Fruit fly (Drosophila melanogaster) whole organism, embryonic: ENCODE measurements around the gene Psa.

Source experiments
- Atf3 ChIP-seq: fragments of 200-800 bp; sonication (Bioruptor generic); optimal IDR thresholded peaks from 3 replicates; lab custom pipeline; 2016; ENCODE audit warnings: missing biosample characterization, missing genetic modification characterization
- B-H2 ChIP-seq: fragments of 200-800 bp; sonication (Bioruptor generic); optimal IDR thresholded peaks from 2 replicates; lab custom pipeline; 2018; ENCODE audit warnings: missing biosample characterization, mild to moderate bottlenecking, missing genetic modification characterization
- BtbVII ChIP-seq: fragments of 200-800 bp; sonication (Bioruptor generic); optimal IDR thresholded peaks from 3 replicates; lab custom pipeline; 2017; ENCODE audit warnings: missing biosample characterization, mild to moderate bottlenecking, missing genetic modification characterization
- CG1024 ChIP-seq: fragments of 200-800 bp; sonication (Bioruptor generic); IDR thresholded peaks from 2 replicates; pipeline ENCODE4 v1.3.6; 2022; ENCODE audit warnings: missing biosample characterization, missing genetic modification characterization
- CG10321 ChIP-seq: fragments of 200-800 bp; sonication (Bioruptor generic); IDR thresholded peaks from 2 replicates; pipeline ENCODE4 v1.3.6; 2022; ENCODE audit warnings: missing biosample characterization, missing genetic modification characterization
- CG11085 ChIP-seq: fragments of 200-800 bp; sonication (Bioruptor generic); IDR thresholded peaks from 2 replicates; pipeline ENCODE4 v1.3.6; 2022; ENCODE audit warnings: missing biosample characterization, missing genetic modification characterization
- CG12071 ChIP-seq: fragments of 200-800 bp; sonication (Bioruptor generic); optimal IDR thresholded peaks from 3 replicates; lab custom pipeline; 2018; ENCODE audit warnings: missing biosample characterization, mild to moderate bottlenecking, missing genetic modification characterization
- CG13624 ChIP-seq: fragments of 200-800 bp; sonication (Bioruptor generic); optimal IDR thresholded peaks from 2 replicates; lab custom pipeline; 2016; ENCODE audit warnings: missing biosample characterization, missing genetic modification characterization
- CG13894 ChIP-seq: fragments of 200-800 bp; sonication (Bioruptor generic); optimal IDR thresholded peaks from 3 replicates; lab custom pipeline; 2018; ENCODE audit warnings: missing biosample characterization, mild to moderate bottlenecking, missing genetic modification characterization, moderate library complexity
- CG15514 ChIP-seq: fragments of 200-800 bp; sonication (Bioruptor generic); optimal IDR thresholded peaks from 3 replicates; lab custom pipeline; 2017; ENCODE audit warnings: missing biosample characterization, missing genetic modification characterization, mild to moderate bottlenecking, moderate library complexity, missing genetic modification reagents
- CG1602 ChIP-seq: fragments of 200-800 bp; sonication (Bioruptor generic); optimal IDR thresholded peaks from 3 replicates; lab custom pipeline; 2016; ENCODE audit warnings: missing biosample characterization, missing genetic modification characterization
- CG18011 ChIP-seq: fragments of 200-800 bp; sonication (Bioruptor generic); optimal IDR thresholded peaks from 2 replicates; lab custom pipeline; 2017; ENCODE audit warnings: missing biosample characterization, missing genetic modification characterization, mild to moderate bottlenecking, moderate library complexity, missing genotype
- CG18599 ChIP-seq: fragments of 200-800 bp; sonication (Bioruptor generic); optimal IDR thresholded peaks from 3 replicates; lab custom pipeline; 2017; ENCODE audit warnings: missing biosample characterization, missing genetic modification characterization, mild to moderate bottlenecking, moderate library complexity, missing genetic modification reagents
- CG18764 ChIP-seq: fragments of 200-800 bp; sonication (Bioruptor generic); optimal IDR thresholded peaks from 3 replicates; lab custom pipeline; 2016; ENCODE audit warnings: missing biosample characterization, missing genetic modification characterization
- CG2129 ChIP-seq: fragments of 200-800 bp; sonication (Bioruptor generic); IDR thresholded peaks from 2 replicates; pipeline ENCODE4 v1.3.6; 2022; ENCODE audit warnings: missing biosample characterization, missing genetic modification characterization; ENCODE audit not compliant: partially characterized antibody
- CG30020 ChIP-seq: fragments of 200-800 bp; optimal IDR thresholded peaks from 2 replicates; lab custom pipeline; 2019; ENCODE audit warnings: missing biosample characterization, mild to moderate bottlenecking, missing genetic modification characterization, moderate library complexity
- CG3995 ChIP-seq: fragments of 200-800 bp; sonication (Bioruptor generic); optimal IDR thresholded peaks from 3 replicates; lab custom pipeline; 2016; ENCODE audit warnings: missing biosample characterization, missing genetic modification characterization
- CG4854 ChIP-seq: fragments of 200-800 bp; sonication (Bioruptor generic); optimal IDR thresholded peaks from 2 replicates; lab custom pipeline; 2016; ENCODE audit warnings: missing biosample characterization, missing genetic modification characterization, inconsistent platforms
- CG6175 ChIP-seq: fragments of 200-800 bp; sonication (Bioruptor generic); IDR thresholded peaks from 3 replicates; pipeline ENCODE4 v1.3.6; 2022; ENCODE audit warnings: missing biosample characterization, missing genetic modification characterization
- CG6654 ChIP-seq: fragments of 200-800 bp; sonication (Bioruptor generic); optimal IDR thresholded peaks from 2 replicates; lab custom pipeline; 2017; ENCODE audit warnings: missing biosample characterization, mild to moderate bottlenecking, missing genetic modification characterization
- CG7556 ChIP-seq: fragments of 200-800 bp; sonication (Bioruptor generic); optimal IDR thresholded peaks from 2 replicates; lab custom pipeline; 2017; ENCODE audit warnings: missing biosample characterization, mild to moderate bottlenecking, missing genetic modification characterization
- CG9932 ChIP-seq: fragments of 200-800 bp; sonication (Bioruptor generic); IDR thresholded peaks from 2 replicates; pipeline ENCODE4 v1.3.6; 2022; ENCODE audit warnings: missing biosample characterization, missing genetic modification characterization
- Dip3 ChIP-seq: fragments of 200-800 bp; sonication (Bioruptor generic); optimal IDR thresholded peaks from 3 replicates; lab custom pipeline; 2016; ENCODE audit warnings: missing biosample characterization, missing genetic modification characterization
- Dref ChIP-seq: fragments of 200-800 bp; sonication (Bioruptor generic); IDR thresholded peaks from 2 replicates; pipeline ENCODE4 v1.3.6; 2022; ENCODE audit warnings: missing biosample characterization, missing genetic modification characterization
- Elba2 ChIP-seq: fragments of 200-800 bp; sonication (Bioruptor generic); optimal IDR thresholded peaks from 3 replicates; lab custom pipeline; 2016; ENCODE audit warnings: missing biosample characterization, missing genetic modification characterization
- Ets97D ChIP-seq: fragments of 200-800 bp; sonication (Bioruptor generic); optimal IDR thresholded peaks from 3 replicates; lab custom pipeline; 2016; ENCODE audit warnings: missing biosample characterization, missing genetic modification characterization
- GATAe ChIP-seq: fragments of 200-800 bp; sonication (Bioruptor generic); conservative IDR thresholded peaks from 2 replicates; pipeline ENCODE4 v1.3.6; 2022; ENCODE audit warnings: missing biosample characterization, missing genetic modification characterization
- HHEX ChIP-seq: fragments of 200-800 bp; sonication (Bioruptor generic); optimal IDR thresholded peaks from 3 replicates; lab custom pipeline; 2017; ENCODE audit warnings: missing biosample characterization, mild to moderate bottlenecking, missing genetic modification characterization, missing genetic modification reagents
- HLH54F ChIP-seq: fragments of 200-800 bp; sonication (Bioruptor generic); optimal IDR thresholded peaks from 3 replicates; lab custom pipeline; 2016; ENCODE audit warnings: missing biosample characterization, missing genetic modification characterization
- Hmx ChIP-seq: fragments of 200-800 bp; sonication (Bioruptor generic); optimal IDR thresholded peaks from 2 replicates; lab custom pipeline; 2016; ENCODE audit warnings: missing biosample characterization, missing genetic modification characterization
- Jarid2 ChIP-seq: fragments of 200-800 bp; sonication (Bioruptor generic); optimal IDR thresholded peaks from 3 replicates; lab custom pipeline; 2017; ENCODE audit warnings: mild to moderate bottlenecking, missing biosample characterization, missing genetic modification reagents, missing genetic modification characterization
- Mrtf ChIP-seq: fragments of 200-800 bp; sonication (Bioruptor generic); IDR thresholded peaks from 3 replicates; pipeline ENCODE4 v1.3.6; 2022; ENCODE audit warnings: missing biosample characterization, missing genetic modification characterization
- Neu2 ChIP-seq: fragments of 200-800 bp; sonication (Bioruptor generic); optimal IDR thresholded peaks from 3 replicates; lab custom pipeline; 2016; ENCODE audit warnings: missing biosample characterization, missing genetic modification characterization, borderline replicate concordance
- Nf-YB ChIP-seq: fragments of 200-800 bp; sonication (Bioruptor generic); optimal IDR thresholded peaks from 3 replicates; lab custom pipeline; 2019; ENCODE audit warnings: missing biosample characterization, mild to moderate bottlenecking, missing genetic modification characterization, moderate library complexity
- Opbp ChIP-seq: fragments of 200-800 bp; sonication (Bioruptor generic); IDR thresholded peaks from 3 replicates; pipeline ENCODE4 v1.3.6; 2022; ENCODE audit warnings: missing biosample characterization, missing genetic modification characterization; ENCODE audit not compliant: partially characterized antibody
- Vsx1 ChIP-seq: fragments of 200-800 bp; sonication (Bioruptor generic); optimal IDR thresholded peaks from 2 replicates; lab custom pipeline; 2017; ENCODE audit warnings: missing biosample characterization, mild to moderate bottlenecking, missing genetic modification characterization, missing genetic modification reagents
- YL-1 ChIP-seq: fragments of 200-800 bp; sonication (Bioruptor generic); optimal IDR thresholded peaks from 3 replicates; lab custom pipeline; 2017; ENCODE audit warnings: missing biosample characterization, mild to moderate bottlenecking, missing genetic modification characterization
- caup ChIP-seq: fragments of 200-800 bp; sonication (Bioruptor generic); optimal IDR thresholded peaks from 3 replicates; lab custom pipeline; 2017; ENCODE audit warnings: missing biosample characterization, mild to moderate bottlenecking, missing genetic modification characterization, moderate library complexity; ENCODE audit not compliant: severe bottlenecking
- crc ChIP-seq: fragments of 200-800 bp; sonication (Bioruptor generic); optimal IDR thresholded peaks from 2 replicates; lab custom pipeline; 2016; ENCODE audit warnings: missing biosample characterization, missing genetic modification characterization
- da ChIP-seq: fragments of 200-800 bp; sonication (Bioruptor generic); optimal IDR thresholded peaks from 2 replicates; lab custom pipeline; 2016; ENCODE audit warnings: missing biosample characterization, missing genetic modification characterization
- dan ChIP-seq: fragments of 200-800 bp; sonication (Bioruptor generic); IDR thresholded peaks from 2 replicates; pipeline ENCODE4 v1.3.6; 2022; ENCODE audit warnings: missing biosample characterization, missing genetic modification characterization
- fd3F ChIP-seq: fragments of 200-800 bp; sonication (Bioruptor generic); optimal IDR thresholded peaks from 2 replicates; lab custom pipeline; 2018; ENCODE audit warnings: missing biosample characterization, mild to moderate bottlenecking, missing genetic modification characterization, moderate library complexity
- prd ChIP-seq, 3 experiments: fragments of >200 bp in 2 of 3; fragments of 200-800 bp in 1 of 3; sonication (Bioruptor generic) in 1 of 3; optimal IDR thresholded peaks in 2 of 3; IDR thresholded peaks in 1 of 3; 2 replicates in 2 of 3; 3 replicates in 1 of 3; pipeline versions ENCODE4 v1.3.6 to Lab custom; 2017 to 2022; ENCODE audit warnings: missing biosample characterization in 1 of 3, missing genetic modification characterization in 1 of 3
- repo ChIP-seq: fragments of 200-800 bp; sonication (Bioruptor generic); optimal IDR thresholded peaks from 2 replicates; lab custom pipeline; 2016; ENCODE audit warnings: missing biosample characterization, missing genetic modification characterization
- rib ChIP-seq: fragments of 200-800 bp; sonication (Bioruptor generic); IDR thresholded peaks from 2 replicates; pipeline ENCODE4 v1.3.6; 2022; ENCODE audit warnings: missing biosample characterization, missing genetic modification characterization
- tgo ChIP-seq: fragments of 200-800 bp; sonication (Bioruptor generic); IDR thresholded peaks from 3 replicates; pipeline ENCODE4 v1.3.6; 2022; ENCODE audit warnings: missing biosample characterization, missing genetic modification characterization
- tin ChIP-seq: fragments of 200-800 bp; sonication (Bioruptor generic); optimal IDR thresholded peaks from 3 replicates; lab custom pipeline; 2016; ENCODE audit warnings: missing biosample characterization, missing genetic modification characterization
- zfh2 ChIP-seq: fragments of 200-800 bp; sonication (Bioruptor generic); optimal IDR thresholded peaks from 2 replicates; lab custom pipeline; 2016; ENCODE audit warnings: missing biosample characterization, missing genetic modification characterization

The Psa gene

dm6 chr3L:1517274-1518047, 14.8 kb downstream of the Psa start (continued):
- TF ChIP-seq CG9932 (GFP tag; lab: Robert Waterston, UW) (peak; percentile 77), Jarid2 (GFP tag; lab: Kevin White, UChicago) (no peak), zfh2 (peak; percentile 79), CG1024 (GFP tag; lab: Robert Waterston, UW) (0 out of 2 replicates have a peak, but pooled peaks have one; percentile 4), B-H2 (GFP tag; lab: Kevin White, UChicago) (no peak), BtbVII (GFP tag; lab: Kevin White, UChicago) (no peak), CG18599 (GFP tag; lab: Kevin White, UChicago) (no peak), Hmx (peak; percentile 12), Ets97D (GFP tag; lab: Kevin White, UChicago) (peak; percentile 80), CG7556 (GFP tag; lab: Kevin White, UChicago) (peak; percentile 21), caup (GFP tag; lab: Kevin White, UChicago) (peak; percentile 38), CG6654 (GFP tag; lab: Kevin White, UChicago) (no peak), Dref (GFP tag; lab: Robert Waterston, UW) (peak; percentile 79), GATAe (GFP tag; lab: Robert Waterston, UW) (no peak), CG4854 (no peak), Nf-YB (no peak), da (GFP tag; lab: Kevin White, UChicago) (no peak), CG11085 (GFP tag; lab: Robert Waterston, UW) (no peak), Neu2 (GFP tag; lab: Kevin White, UChicago) (no peak), tin (GFP tag; lab: Kevin White, UChicago) (peak; percentile 54), CG10321 (GFP tag; lab: Robert Waterston, UW) (0 out of 2 replicates have a peak, but pooled peaks have one; percentile 5), CG13624 (GFP tag; lab: Kevin White, UChicago) (peak; percentile 69), Atf3 (GFP tag; lab: Kevin White, UChicago) (peak; percentile 53), HHEX (GFP tag; lab: Kevin White, UChicago) (no peak), CG18764 (GFP tag; lab: Kevin White, UChicago) (no peak), crc (GFP tag; lab: Kevin White, UChicago) (peak; percentile 30), repo (peak; percentile 37), tgo (GFP tag; lab: Robert Waterston, UW) (peak; percentile 55), prd (optimal IDR thresholded peaks at IDR 0.05; lab: Kevin White, UChicago) (no peak), prd (GFP tag; IDR thresholded peaks at IDR 0.05; lab: Robert Waterston, UW) (peak; percentile 64; the same call in 2 of the 3 replicates), CG18011 (GFP tag; lab: Kevin White, UChicago) (peak; percentile 69), HLH54F (peak; percentile 73), Elba2 (GFP tag; lab: Kevin White, UChicago) (no peak), CG30020 (peak; percentile 67), CG2129 (GFP tag; lab: Robert Waterston, UW) (peak; percentile 53), CG13894 (tag; lab: Kevin White, UChicago) (no peak), Mrtf (GFP tag; lab: Robert Waterston, UW) (no peak), CG15514 (GFP tag; lab: Kevin White, UChicago) (peak; percentile 93), Dip3 (peak; percentile 75), CG12071 (GFP tag; lab: Kevin White, UChicago) (peak; percentile 15), CG3995 (GFP tag; lab: Kevin White, UChicago) (peak; percentile 94), YL-1 (GFP tag; lab: Kevin White, UChicago) (peak; percentile 43), CG6175 (GFP tag; lab: Robert Waterston, UW) (no peak), rib (GFP tag; lab: Robert Waterston, UW) (no peak), dan (no peak), CG1602 (GFP tag; lab: Kevin White, UChicago) (peak; percentile 47), Opbp (peak; percentile 87), Vsx1 (GFP tag; lab: Kevin White, UChicago) (peak; percentile 84), fd3F (GFP tag; lab: Kevin White, UChicago) (no peak)
